Fruit fly (Drosophila melanogaster): ENCODE results near the gene CG1677.

Gene CG1677

dm6 chrX:7319053-7319702 lies 86.4 kb downstream of the CG1677 start (continued):
- TF ChIP-seq tll (GFP tag; optimal IDR thresholded peaks at IDR 0.05) (no peak), unc-4 (GFP tag; IDR thresholded peaks at IDR 0.05; ENCODE audit: partially characterized antibody) (no peak), mirr (GFP tag; optimal IDR thresholded peaks at IDR 0.05) (no peak), CG18619 (GFP tag; optimal IDR thresholded peaks at IDR 0.05) (peak; percentile 65), gsb (GFP tag; IDR thresholded peaks at IDR 0.05) (no peak), peb (GFP tag; IDR thresholded peaks at IDR 0.05) (peak; percentile 54; the same call in 1 of the 2 replicates), Ptx1 (GFP tag; IDR thresholded peaks at IDR 0.05) (peak; percentile 56), da (GFP tag; optimal IDR thresholded peaks at IDR 0.05) (peak; percentile 47), CG17912 (GFP tag; optimal IDR thresholded peaks at IDR 0.05) (no peak), Spps (tag; optimal IDR thresholded peaks at IDR 0.05) (peak; percentile 85), prd (optimal IDR thresholded peaks at IDR 0.05) (no peak), prd (GFP tag; IDR thresholded peaks at IDR 0.05) (peak; percentile 76; the same call in 2 of the 3 replicates), repo (GFP tag; optimal IDR thresholded peaks at IDR 0.05) (peak; percentile 31), zf30C (GFP tag; optimal IDR thresholded peaks at IDR 0.05) (peak; percentile 81), gsb-n (tag; optimal IDR thresholded peaks at IDR 0.05) (peak; percentile 92), Mes4 (GFP tag; optimal IDR thresholded peaks at IDR 0.05) (peak; percentile 54), CG7786 (GFP tag; optimal IDR thresholded peaks at IDR 0.05) (peak; percentile 34), Optix (GFP tag; IDR thresholded peaks at IDR 0.05) (no peak), sqz (GFP tag; optimal IDR thresholded peaks at IDR 0.05) (no peak), CG17328 (GFP tag; IDR thresholded peaks at IDR 0.05) (peak; percentile 74), onecut (GFP tag; IDR thresholded peaks at IDR 0.05) (peak; percentile 62), CG10565 (GFP tag; optimal IDR thresholded peaks at IDR 0.05) (no peak), exex (tag; optimal IDR thresholded peaks at IDR 0.05) (no peak), zen2 (GFP tag; IDR thresholded peaks at IDR 0.05; ENCODE audit: partially characterized antibody) (no peak), ERR (GFP tag; optimal IDR thresholded peaks at IDR 0.05) (no peak), CG7357 (GFP tag; IDR thresholded peaks at IDR 0.05) (peak; percentile 54; the same call in 2 of the 3 replicates), crol (GFP tag; IDR thresholded peaks at IDR 0.05) (no peak), CG12744 (GFP tag; optimal IDR thresholded peaks at IDR 0.05) (no peak), CG6689 (GFP tag; IDR thresholded peaks at IDR 0.05) (peak; percentile 74), CG15479 (GFP tag; optimal IDR thresholded peaks at IDR 0.05) (no peak), grn (GFP tag; optimal IDR thresholded peaks at IDR 0.05) (no peak), Kr (GFP tag; optimal IDR thresholded peaks at IDR 0.05) (no peak), Doc2 (GFP tag; IDR thresholded peaks at IDR 0.05) (no peak), CG11398 (GFP tag; optimal IDR thresholded peaks at IDR 0.05) (no peak), Dref (GFP tag; IDR thresholded peaks at IDR 0.05) (no peak), ken (GFP tag; IDR thresholded peaks at IDR 0.05) (peak; percentile 71), Vsx1 (GFP tag; optimal IDR thresholded peaks at IDR 0.05) (peak; percentile 56), ssp (GFP tag; IDR thresholded peaks at IDR 0.05) (peak; percentile 61), ttk (GFP tag; IDR thresholded peaks at IDR 0.05) (no peak), CG7839 (tag; optimal IDR thresholded peaks at IDR 0.05) (peak; percentile 83), Hr51 (GFP tag; optimal IDR thresholded peaks at IDR 0.05) (peak; percentile 51 to 66), Bteb2 (GFP tag; optimal IDR thresholded peaks at IDR 0.05) (no peak), Neu2 (GFP tag; optimal IDR thresholded peaks at IDR 0.05; ENCODE audit: borderline replicate concordance) (peak; percentile 30), dimm (GFP tag; IDR thresholded peaks at IDR 0.05) (no peak), Nf-YB (GFP tag; optimal IDR thresholded peaks at IDR 0.05) (peak; percentile 67), wdn (GFP tag; IDR thresholded peaks at IDR 0.05) (no peak), CG6254 (GFP tag; optimal IDR thresholded peaks at IDR 0.05) (peak; percentile 89), CG9797 (GFP tag; optimal IDR thresholded peaks at IDR 0.05) (no peak), CG14965 (GFP tag; optimal IDR thresholded peaks at IDR 0.05; ENCODE audit: borderline replicate concordance) (no peak), hth (optimal IDR thresholded peaks at IDR 0.05) (no peak), dmrt99B (tag; optimal IDR thresholded peaks at IDR 0.05) (peak; percentile 78)

All from whole organism, embryonic.